Fruit fly (Drosophila melanogaster) whole organism, pupa: ENCODE results near the gene CG15330.

Source experiments
- CG10348 ChIP-seq: fragments of 200-800 bp; sonication (Bioruptor generic); IDR thresholded peaks from 2 replicates; pipeline ENCODE4 v1.3.6; 2022; ENCODE audit warnings: missing biosample characterization, missing genetic modification characterization
- CG12605 ChIP-seq: fragments of 200-800 bp; sonication (Bioruptor generic); IDR thresholded peaks from 2 replicates; pipeline ENCODE4 v1.3.6; 2022; ENCODE audit warnings: missing biosample characterization, missing genetic modification characterization
- CG13204 ChIP-seq: fragments of 200-800 bp; sonication (Bioruptor generic); optimal IDR thresholded peaks from 2 replicates; lab custom pipeline; 2018; ENCODE audit warnings: missing biosample characterization, mild to moderate bottlenecking, missing genetic modification characterization, moderate library complexity
- CG14655 ChIP-seq: fragments of 200-800 bp; sonication (Bioruptor generic); optimal IDR thresholded peaks from 3 replicates; lab custom pipeline; 2017; ENCODE audit warnings: mild to moderate bottlenecking, missing biosample characterization, missing genetic modification reagents, missing genetic modification characterization
- CG15710 ChIP-seq: fragments of 200-800 bp; sonication (Bioruptor generic); optimal IDR thresholded peaks from 2 replicates; lab custom pipeline; 2018; ENCODE audit warnings: missing biosample characterization, mild to moderate bottlenecking, missing genetic modification characterization, moderate library complexity
- CG17806 ChIP-seq: fragments of 200-800 bp; sonication (Bioruptor generic); optimal IDR thresholded peaks from 2 replicates; lab custom pipeline; 2018; ENCODE audit warnings: missing biosample characterization, mild to moderate bottlenecking, missing genetic modification characterization, moderate library complexity
- CG32121 ChIP-seq: fragments of 200-800 bp; sonication (Bioruptor generic); IDR thresholded peaks from 2 replicates; pipeline ENCODE4 v1.3.6; 2022; ENCODE audit warnings: missing biosample characterization, missing genetic modification characterization
- CG34367 ChIP-seq: fragments of 200-800 bp; sonication (Bioruptor generic); optimal IDR thresholded peaks from 2 replicates; lab custom pipeline; 2018; ENCODE audit warnings: missing biosample characterization, mild to moderate bottlenecking, missing genetic modification characterization
- CG4496 ChIP-seq: fragments of 200-800 bp; sonication (Bioruptor generic); IDR thresholded peaks from 3 replicates; pipeline ENCODE4 v1.3.6; 2022; ENCODE audit warnings: missing biosample characterization, missing genetic modification characterization
- CG8159 ChIP-seq: fragments of 200-800 bp; sonication (Bioruptor generic); optimal IDR thresholded peaks from 3 replicates; lab custom pipeline; 2018; ENCODE audit warnings: missing biosample characterization, mild to moderate bottlenecking, missing genetic modification characterization, moderate library complexity
- CG8301 ChIP-seq: fragments of 200-800 bp; sonication (Bioruptor generic); optimal IDR thresholded peaks from 2 replicates; lab custom pipeline; 2018; ENCODE audit warnings: missing biosample characterization, mild to moderate bottlenecking, missing genetic modification characterization
- CG9948 ChIP-seq: fragments of 200-800 bp; sonication (Bioruptor generic); optimal IDR thresholded peaks from 2 replicates; lab custom pipeline; 2018; ENCODE audit warnings: missing biosample characterization, mild to moderate bottlenecking, missing genetic modification characterization, moderate library complexity
- D1 ChIP-seq: fragments of 200-800 bp; sonication (Bioruptor generic); optimal IDR thresholded peaks from 2 replicates; lab custom pipeline; 2018; ENCODE audit warnings: missing biosample characterization, mild to moderate bottlenecking, missing genetic modification characterization, moderate library complexity
- EcR ChIP-seq: fragments of 200-800 bp; sonication (Bioruptor generic); optimal IDR thresholded peaks from 3 replicates; lab custom pipeline; 2019; ENCODE audit warnings: missing biosample characterization, missing genetic modification characterization, mild to moderate bottlenecking, moderate library complexity, missing genetic modification reagents
- Ets98B ChIP-seq: fragments of 200-800 bp; sonication (Bioruptor generic); IDR thresholded peaks from 2 replicates; pipeline ENCODE4 v1.3.6; 2022; ENCODE audit warnings: missing biosample characterization, missing genetic modification characterization
- Pif1A ChIP-seq: fragments of 200-800 bp; sonication (Bioruptor generic); optimal IDR thresholded peaks from 3 replicates; lab custom pipeline; 2016; ENCODE audit warnings: missing biosample characterization, missing genetic modification characterization
- Pif1B ChIP-seq: fragments of 200-800 bp; sonication (Bioruptor generic); optimal IDR thresholded peaks from 3 replicates; lab custom pipeline; 2016; ENCODE audit warnings: missing biosample characterization, missing genetic modification characterization
- Snoo ChIP-seq: fragments of 200-800 bp; sonication (Bioruptor generic); optimal IDR thresholded peaks from 3 replicates; lab custom pipeline; 2017; ENCODE audit warnings: missing biosample characterization, mild to moderate bottlenecking, missing genetic modification characterization, inconsistent platforms
- fd96Ca ChIP-seq: fragments of 200-800 bp; sonication (Bioruptor generic); IDR thresholded peaks from 3 replicates; pipeline ENCODE4 v1.3.6; 2022; ENCODE audit warnings: missing biosample characterization, missing genetic modification characterization
- gl ChIP-seq: fragments of 200-800 bp; sonication (Bioruptor generic); optimal IDR thresholded peaks from 2 replicates; lab custom pipeline; 2018; ENCODE audit warnings: missing biosample characterization, mild to moderate bottlenecking, missing genetic modification characterization
- rn ChIP-seq: fragments of 200-800 bp; sonication (Bioruptor generic); IDR thresholded peaks from 2 replicates; pipeline ENCODE4 v1.3.6; 2022; ENCODE audit warnings: missing biosample characterization, missing genetic modification characterization

Gene CG15330

dm6 chrX:7934679-7935078, 21.2 kb upstream of the CG15330 start, which contains the start of gene RpS14b:
TSS of gene RpS14b (plus strand) at chrX:7934898.
- TF ChIP-seq CG15710 (tag; lab: Kevin White, UChicago) = peak; percentile 55
- peak; percentile 67 for TF ChIP-seq Snoo (tag; lab: Kevin White, UChicago)
- TF ChIP-seq CG9948 (tag; lab: Kevin White, UChicago) = peak; percentile 3
- 0 out of 2 replicates have a peak, but pooled peaks have one; percentile 6 for TF ChIP-seq rn (GFP tag; lab: Robert Waterston, UW)
- TF ChIP-seq Pif1A (GFP tag; lab: Kevin White, UChicago) = peak; percentile 42
- peak; percentile 61 for TF ChIP-seq Ets98B (GFP tag; lab: Robert Waterston, UW)
- peak; percentile 79 for TF ChIP-seq CG4496 (GFP tag; lab: Robert Waterston, UW)
- TF ChIP-seq CG17806 (tag; lab: Kevin White, UChicago) = no peak
- peak; percentile 60; the same call in 2 of the 3 replicates for TF ChIP-seq fd96Ca (GFP tag; lab: Robert Waterston, UW)
- TF ChIP-seq CG12605 (GFP tag; lab: Robert Waterston, UW) = peak; percentile 43; the same call in 1 of the 2 replicates
- TF ChIP-seq EcR = no peak
- TF ChIP-seq CG8159 = peak; percentile 28
- TF ChIP-seq gl = peak; percentile 39
- TF ChIP-seq Pif1B (GFP tag; lab: Kevin White, UChicago) = peak; percentile 10
- TF ChIP-seq CG10348 (GFP tag; lab: Robert Waterston, UW) = no peak
- TF ChIP-seq D1 (tag; lab: Kevin White, UChicago) = no peak
- no peak for TF ChIP-seq CG14655
- peak; percentile 51 for TF ChIP-seq CG32121 (GFP tag; lab: Robert Waterston, UW)
- peak; percentile 30 for TF ChIP-seq CG13204
- TF ChIP-seq CG34367 = peak; percentile 51
- peak; percentile 19 for TF ChIP-seq CG8301

dm6 chrX:7935798-7936572, 19.9 kb upstream of the CG15330 start, which contains the start of gene Ubr3:
TSS of gene Ubr3 (plus strand) at chrX:7935896.
- 0 out of 3 replicates have a peak, but pooled peaks have one; percentile 16 for TF ChIP-seq fd96Ca (GFP tag; lab: Robert Waterston, UW)
- peak; percentile 26; the same call in 1 of the 3 replicates for TF ChIP-seq CG4496 (GFP tag; lab: Robert Waterston, UW)
- TF ChIP-seq Pif1B (GFP tag; lab: Kevin White, UChicago) = no peak
- peak; percentile 95 for TF ChIP-seq EcR

DNA sequence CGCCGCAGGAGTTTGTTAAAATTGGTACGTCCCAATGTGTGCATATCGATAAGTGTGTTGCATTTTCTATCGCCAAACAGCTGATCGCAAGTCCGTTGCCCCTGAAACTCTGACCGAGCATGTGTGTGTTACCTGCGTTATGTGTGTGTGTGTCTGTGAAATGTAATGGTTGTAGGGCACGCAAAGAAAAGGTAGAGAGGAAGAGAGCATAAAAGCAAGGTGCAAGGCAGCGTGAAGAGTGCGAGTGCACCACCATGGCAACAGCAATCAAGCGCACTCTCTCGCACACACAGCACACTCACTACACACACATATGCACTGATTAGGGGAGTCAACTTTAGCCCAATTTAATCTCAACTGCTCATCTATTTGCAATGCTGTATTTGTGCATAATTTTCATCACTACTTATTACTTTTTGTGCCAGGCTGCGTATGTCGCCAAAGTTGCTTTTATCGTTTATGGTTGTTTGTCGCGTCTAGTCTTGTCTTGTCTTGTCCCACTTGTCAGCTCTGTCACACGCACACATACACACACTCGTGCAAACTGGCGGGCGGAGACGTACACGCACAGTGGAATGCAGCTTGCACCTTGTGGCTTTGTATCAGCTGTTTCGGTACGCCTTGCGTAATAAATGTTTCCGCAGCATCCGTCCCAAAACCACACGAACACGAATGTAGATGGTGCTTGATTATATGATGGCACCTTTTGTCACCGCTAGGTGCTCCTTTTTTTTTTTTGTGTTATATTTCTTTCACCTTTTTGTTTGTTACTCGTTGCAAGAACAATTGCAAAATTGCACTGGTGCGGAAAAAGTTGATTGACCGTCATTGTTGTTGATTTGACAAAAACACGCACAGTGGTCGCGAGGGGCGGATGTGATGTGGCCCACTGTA, 18.0 kb upstream of the CG15330 start:
- TF ChIP-seq CG8301 (peak; percentile 84), gl (no peak), CG17806 (tag; lab: Kevin White, UChicago) (peak; percentile 54), fd96Ca (GFP tag; lab: Robert Waterston, UW) (peak; percentile 85), CG10348 (GFP tag; lab: Robert Waterston, UW) (peak; percentile 47), D1 (tag; lab: Kevin White, UChicago) (no peak), Pif1A (GFP tag; lab: Kevin White, UChicago) (peak; percentile 87), CG32121 (GFP tag; lab: Robert Waterston, UW) (peak; percentile 82), rn (GFP tag; lab: Robert Waterston, UW) (peak; percentile 34; the same call in 1 of the 2 replicates), CG9948 (tag; lab: Kevin White, UChicago) (peak; percentile 75), CG8159 (peak; percentile 83), CG12605 (GFP tag; lab: Robert Waterston, UW) (no peak; the same call in 1 of the 2 replicates), CG15710 (tag; lab: Kevin White, UChicago) (peak; percentile 75), CG13204 (no peak), Ets98B (GFP tag; lab: Robert Waterston, UW) (peak; percentile 55; the same call in 1 of the 2 replicates), CG4496 (GFP tag; lab: Robert Waterston, UW) (no peak; the same call in 1 of the 3 replicates), CG34367 (peak; percentile 64), CG14655 (peak; percentile 90), Snoo (tag; lab: Kevin White, UChicago) (peak; percentile 79), Pif1B (GFP tag; lab: Kevin White, UChicago) (peak; percentile 65), EcR (peak; percentile 91)

DNA sequence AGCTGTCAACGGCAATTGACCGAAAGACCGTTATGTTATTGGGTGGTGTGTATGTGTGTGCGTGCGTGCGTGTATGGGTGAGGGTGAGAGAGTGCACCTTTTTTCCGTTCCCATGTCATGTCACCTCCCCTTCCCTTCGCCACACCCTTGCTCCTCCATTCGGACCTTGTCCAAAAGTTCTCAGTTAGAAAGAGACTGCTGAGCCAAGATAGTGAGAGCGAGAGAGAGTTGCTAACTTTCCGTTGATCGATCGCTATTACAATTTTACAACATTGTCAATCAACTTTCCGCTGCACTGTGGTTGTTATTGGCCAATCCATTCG, 17.4 kb upstream of the CG15330 start:
- no peak for TF ChIP-seq Pif1B (GFP tag; lab: Kevin White, UChicago)
- no peak for TF ChIP-seq CG10348 (GFP tag; lab: Robert Waterston, UW)
- no peak for TF ChIP-seq CG34367
- no peak for TF ChIP-seq CG15710 (tag; lab: Kevin White, UChicago)
- TF ChIP-seq CG32121 (GFP tag; lab: Robert Waterston, UW) = no peak
- TF ChIP-seq CG12605 (GFP tag; lab: Robert Waterston, UW) = no peak
- no peak for TF ChIP-seq CG4496 (GFP tag; lab: Robert Waterston, UW)
- no peak for TF ChIP-seq EcR
- TF ChIP-seq Pif1A (GFP tag; lab: Kevin White, UChicago) = no peak
- TF ChIP-seq CG8301 = no peak
- no peak for TF ChIP-seq CG8159
- TF ChIP-seq CG17806 (tag; lab: Kevin White, UChicago) = no peak
- no peak for TF ChIP-seq Ets98B (GFP tag; lab: Robert Waterston, UW)
- TF ChIP-seq Snoo (tag; lab: Kevin White, UChicago) = no peak
- no peak for TF ChIP-seq CG14655
- no peak for TF ChIP-seq fd96Ca (GFP tag; lab: Robert Waterston, UW)
- TF ChIP-seq CG13204 = no peak
- TF ChIP-seq gl = no peak
- no peak for TF ChIP-seq rn (GFP tag; lab: Robert Waterston, UW)
